Worm (Caenorhabditis elegans) whole organism, young adult: ENCODE data around the gene amt-4.
A peak's percentile ranks its signal among the peaks of the same experiment; 100 is the strongest.

Source experiments
- F52B5.7 ChIP-seq: sonication (generic microtip); optimal IDR thresholded peaks from 2 replicates; lab custom pipeline; 2016; ENCODE audit warnings: mild to moderate bottlenecking, missing genetic modification characterization, missing compliant biosample characterization
- K11D2.4 ChIP-seq: fragments of 200-800 bp; sonication (Bioruptor generic); IDR thresholded peaks from 2 replicates; pipeline ENCODE4 v1.3.6; 2022; ENCODE audit warnings: missing genetic modification reagents, missing genetic modification characterization, missing compliant biosample characterization
- egl-18 ChIP-seq: fragments of 200-800 bp; sonication (Bioruptor generic); IDR thresholded peaks from 2 replicates; pipeline ENCODE4 v1.3.6; 2022; ENCODE audit warnings: missing genetic modification reagents, missing genetic modification characterization, missing compliant biosample characterization
- ekl-4 ChIP-seq: fragments of 200-800 bp; sonication (Bioruptor generic); IDR thresholded peaks from 2 replicates; pipeline ENCODE4 v1.3.6; 2022; ENCODE audit warnings: missing genetic modification reagents, missing genetic modification characterization, missing compliant biosample characterization
- let-607 ChIP-seq, 2 experiments: fragments of 200-800 bp in 1 of 2; sonication (Bioruptor generic) in 1 of 2; sonication (generic microtip) in 1 of 2; optimal IDR thresholded peaks; 2 replicates each; lab custom pipeline; 2016 to 2018; ENCODE audit warnings: mild to moderate bottlenecking in 2 of 2, missing compliant biosample characterization in 2 of 2, missing genetic modification characterization in 2 of 2, moderate library complexity in 2 of 2, missing genotype in 1 of 2
- lin-35 ChIP-seq, 3 experiments: fragments of 150-350 bp in 2 of 3; sonication (generic microtip) in 1 of 3; optimal IDR thresholded peaks; 2 replicates each; lab custom pipeline; 2014 to 2018; ENCODE audit warnings: missing biosample characterization in 3 of 3, missing genetic modification characterization in 3 of 3, missing genetic modification reagents in 3 of 3
- nfya-1 ChIP-seq: sonication (generic microtip); optimal IDR thresholded peaks from 2 replicates; lab custom pipeline; 2017; ENCODE audit warnings: antibody characterized with exemption, missing compliant biosample characterization, missing genetic modification characterization, borderline replicate concordance; ENCODE audit not compliant: insufficient read depth
- pha-4 ChIP-seq: fragments of 150-350 bp; sonication (generic microtip); optimal IDR thresholded peaks from 2 replicates; lab custom pipeline; 2014; ENCODE audit warnings: missing biosample characterization, missing genetic modification reagents, missing genetic modification characterization
- ztf-3 ChIP-seq: fragments of 200-800 bp; sonication (Bioruptor generic); optimal IDR thresholded peaks from 2 replicates; lab custom pipeline; 2018; ENCODE audit warnings: mild to moderate bottlenecking, missing genetic modification characterization, missing compliant biosample characterization

- no peak for TF ChIP-seq ztf-3 (GFP tag; lab: Kevin White, UChicago)
- TF ChIP-seq pha-4 (tag; lab: Kevin White, UChicago), result no peak
- no peak for TF ChIP-seq nfya-1 (tag; lab: Kevin White, UChicago)
- peak; percentile 50 to 63 for TF ChIP-seq let-607 (tag; optimal IDR thresholded peaks at IDR 0.05; lab: Kevin White, UChicago)
- TF ChIP-seq F52B5.7 (tag; lab: Kevin White, UChicago), result no peak
- no peak for TF ChIP-seq lin-35 (GFP tag; optimal IDR thresholded peaks at IDR 0.05; lab: Kevin White, UChicago)
- TF ChIP-seq ekl-4 (GFP tag; lab: Robert Waterston, UW), result no peak
- no peak for TF ChIP-seq K11D2.4
- no peak for TF ChIP-seq egl-18 (GFP tag; lab: Robert Waterston, UW)
These were observed 22.8 kb downstream of the amt-4 start for ce11 chrX:4587934-4588333.
